Worm (Caenorhabditis elegans): ENCODE measurements around the gene srx-4.
A peak's percentile ranks its signal among the peaks of the same experiment; 100 is the strongest.

srx-4 gene

ce11 chrV:727484-728351 lies 35.1 kb upstream of the srx-4 start, which contains the start of the genes icl-1 and srh-2 (continued):
- TF ChIP-seq blmp-1 (tag; optimal IDR thresholded peaks at IDR 0.05; ENCODE audit: insufficient read depth) (peak; percentile 22), mbf-1 (tag; optimal IDR thresholded peaks at IDR 0.05) (no peak), mdl-1 (tag; optimal IDR thresholded peaks at IDR 0.05) (peak in 1 of 2 experiments; percentile 21), sem-4 (tag; optimal IDR thresholded peaks at IDR 0.05) (peak; percentile 10), unc-55 (GFP tag; optimal IDR thresholded peaks at IDR 0.05) (no peak), gmeb-1 (tag; optimal IDR thresholded peaks at IDR 0.05) (peak; percentile 21)

- TF ChIP-seq C34F6.9 (tag; optimal IDR thresholded peaks at IDR 0.05) (no peak), fos-1 (tag; optimal IDR thresholded peaks at IDR 0.05) (peak; percentile 1), snpc-4 (tag; optimal IDR thresholded peaks at IDR 0.05) (no peak), nhr-129 (tag; optimal IDR thresholded peaks at IDR 0.05) (peak; percentile 19), nhr-21 (tag; optimal IDR thresholded peaks at IDR 0.05) (peak; percentile 41), crh-2 (tag; optimal IDR thresholded peaks at IDR 0.05) (peak; percentile 24), F13H6.1 (tag; optimal IDR thresholded peaks at IDR 0.05) (no peak), lsy-2 (tag; optimal IDR thresholded peaks at IDR 0.05) (peak in 1 of 2 experiments; percentile 23), sma-9 (GFP tag; optimal IDR thresholded peaks at IDR 0.05) (peak; percentile 20), sma-9 (tag; optimal IDR thresholded peaks at IDR 0.05) (no peak), unc-55 (GFP tag; optimal IDR thresholded peaks at IDR 0.05) (no peak), nhr-23 (tag; optimal IDR thresholded peaks at IDR 0.05) (no peak), lin-13 (GFP tag; optimal IDR thresholded peaks at IDR 0.05) (peak; percentile 48), lin-11 (tag; optimal IDR thresholded peaks at IDR 0.05) (peak; percentile 38), nhr-6 (tag; optimal IDR thresholded peaks at IDR 0.05) (peak; percentile 59), ztf-1 (GFP tag; conservative IDR thresholded peaks at IDR 0.05) (no peak), ama-1 (optimal IDR thresholded peaks at IDR 0.05) (peak; percentile 76)
Measured at ce11 chrV:726573-727483, 34.3 kb upstream of the srx-4 start.

ce11 chrV:725807-726572 lies 33.4 kb upstream of the srx-4 start:
- no peak for TF ChIP-seq mbf-1 (tag; optimal IDR thresholded peaks at IDR 0.05)
- TF ChIP-seq nhr-6 (tag; optimal IDR thresholded peaks at IDR 0.05) = no peak
- TF ChIP-seq elt-1 (tag; optimal IDR thresholded peaks at IDR 0.05) = no peak
- no peak for TF ChIP-seq C34F6.9 (tag; optimal IDR thresholded peaks at IDR 0.05)
- peak; percentile 14 for TF ChIP-seq crh-2 (tag; optimal IDR thresholded peaks at IDR 0.05)
- TF ChIP-seq nhr-25 (tag; optimal IDR thresholded peaks at IDR 0.05) = no peak
- no peak for TF ChIP-seq ztf-1 (GFP tag; conservative IDR thresholded peaks at IDR 0.05)
- no peak for TF ChIP-seq lin-39 (tag; optimal IDR thresholded peaks at IDR 0.05)
- no peak for TF ChIP-seq zag-1 (tag; optimal IDR thresholded peaks at IDR 0.05)
- TF ChIP-seq ztf-4 (tag; optimal IDR thresholded peaks at IDR 0.05) = no peak
- no peak for TF ChIP-seq peb-1 (tag; optimal IDR thresholded peaks at IDR 0.05)
- peak; percentile 94 for TF ChIP-seq ama-1 (optimal IDR thresholded peaks at IDR 0.05)
- no peak for TF ChIP-seq sma-3 (GFP tag; optimal IDR thresholded peaks at IDR 0.05)
- no peak for TF ChIP-seq ceh-82 (tag; optimal IDR thresholded peaks at IDR 0.05)
- TF ChIP-seq nhr-11 (tag; optimal IDR thresholded peaks at IDR 0.05) = no peak
- no peak for TF ChIP-seq gmeb-1 (tag; optimal IDR thresholded peaks at IDR 0.05)
- TF ChIP-seq lsy-2 (tag; optimal IDR thresholded peaks at IDR 0.05) = peak in 1 of 2 experiments; percentile 29
- TF ChIP-seq ceh-16 (tag; optimal IDR thresholded peaks at IDR 0.05) = no peak
- TF ChIP-seq egl-27 (tag; optimal IDR thresholded peaks at IDR 0.05) = no peak
- TF ChIP-seq unc-39 (tag; optimal IDR thresholded peaks at IDR 0.05) = no peak
- no peak for TF ChIP-seq nhr-10 (tag; optimal IDR thresholded peaks at IDR 0.05)
- TF ChIP-seq Y55F3AM.14 (GFP tag; optimal IDR thresholded peaks at IDR 0.05) = peak; percentile 27
- TF ChIP-seq snpc-4 (tag; optimal IDR thresholded peaks at IDR 0.05) = no peak
